Fruit fly (Drosophila melanogaster): ENCODE data around the gene Nup35.

- no peak for TF ChIP-seq h (optimal IDR thresholded peaks at IDR 0.05)
- no peak for TF ChIP-seq insv (optimal IDR thresholded peaks at IDR 0.05)
- no peak for TF ChIP-seq Myc (optimal IDR thresholded peaks at IDR 0.05)
- TF ChIP-seq psq (optimal IDR thresholded peaks at IDR 0.05) = no peak
- no peak for TF ChIP-seq ttk (optimal IDR thresholded peaks at IDR 0.05)
These were observed 15.4 kb downstream of the Nup35 start for dm6 chrX:18663362-18663761.
